Worm (Caenorhabditis elegans): ENCODE data around the gene F45D11.11.
"Not testable (repeated sequence)": the region's sequence is repeated elsewhere in the genome, so short reads cannot be mapped to it uniquely, and the experiment has no call there.

The F45D11.11 gene

ce11 chrII:973999-974398, 22.0 kb downstream of the F45D11.11 start, which contains the start of gene fbxc-14:
fbxc-14 (plus strand) TSS chrII:974299.
- no peak for TF ChIP-seq elt-3 (tag; optimal IDR thresholded peaks at IDR 0.05)
- TF ChIP-seq nhr-77 (tag; optimal IDR thresholded peaks at IDR 0.05), result no peak
- no peak for TF ChIP-seq unc-39 (tag; optimal IDR thresholded peaks at IDR 0.05)
- no peak for TF ChIP-seq nhr-28 (tag; optimal IDR thresholded peaks at IDR 0.05)
- no peak for TF ChIP-seq nfya-1 (tag; optimal IDR thresholded peaks at IDR 0.05; ENCODE audit: insufficient read depth)
- TF ChIP-seq nhr-23 (tag; optimal IDR thresholded peaks at IDR 0.05), result no peak
- TF ChIP-seq skn-1 (tag; optimal IDR thresholded peaks at IDR 0.05), result no peak
- no peak for TF ChIP-seq tbx-2 (tag; optimal IDR thresholded peaks at IDR 0.05)

- TF ChIP-seq nhr-76 (tag; optimal IDR thresholded peaks at IDR 0.05) (no peak), ceh-16 (tag; optimal IDR thresholded peaks at IDR 0.05) (no peak), ceh-82 (tag; optimal IDR thresholded peaks at IDR 0.05) (no peak), lin-39 (tag; optimal IDR thresholded peaks at IDR 0.05) (no peak), R02D3.7 (tag; optimal IDR thresholded peaks at IDR 0.05) (no peak), mdl-1 (tag; optimal IDR thresholded peaks at IDR 0.05) (no peak), sea-2 (GFP tag; optimal IDR thresholded peaks at IDR 0.05) (no peak), skn-1 (tag; optimal IDR thresholded peaks at IDR 0.05) (no peak)
Observed at ce11 chrII:972850-973249, 23.2 kb downstream of the F45D11.11 start, which contains the start of gene C32B5.15. C32B5.15 (minus strand) TSS chrII:972950.

DNA sequence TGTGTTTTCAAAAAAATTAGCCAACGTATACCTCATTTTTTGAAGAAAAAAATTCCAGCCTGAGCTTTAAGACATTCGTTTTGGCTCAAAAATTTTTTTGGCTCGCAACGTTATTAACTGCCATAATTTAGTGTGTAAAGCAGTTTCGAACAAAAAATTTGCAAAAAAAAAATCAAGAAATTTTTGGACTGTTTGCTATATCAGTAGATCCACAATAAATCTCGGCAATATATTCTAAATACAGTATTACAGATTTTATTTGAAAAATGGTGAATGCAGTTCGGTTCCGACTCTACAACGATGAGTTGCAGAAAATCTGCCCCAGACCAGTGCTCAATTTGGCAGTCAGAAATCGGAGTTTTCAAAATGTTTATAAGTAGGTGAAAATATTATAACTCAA, 27.9 kb downstream of the F45D11.11 start, which contains the start of gene C32B5.6:
TSS of gene C32B5.6 (plus strand) at position 301 of the 400 bp plus-strand sequence.
- TF ChIP-seq nhr-43 (tag; optimal IDR thresholded peaks at IDR 0.05; ENCODE audit: poor library complexity, severe bottlenecking); ztf-11 (tag; optimal IDR thresholded peaks at IDR 0.05); ztf-4 (tag; optimal IDR thresholded peaks at IDR 0.05): not testable (repeated sequence)

DNA sequence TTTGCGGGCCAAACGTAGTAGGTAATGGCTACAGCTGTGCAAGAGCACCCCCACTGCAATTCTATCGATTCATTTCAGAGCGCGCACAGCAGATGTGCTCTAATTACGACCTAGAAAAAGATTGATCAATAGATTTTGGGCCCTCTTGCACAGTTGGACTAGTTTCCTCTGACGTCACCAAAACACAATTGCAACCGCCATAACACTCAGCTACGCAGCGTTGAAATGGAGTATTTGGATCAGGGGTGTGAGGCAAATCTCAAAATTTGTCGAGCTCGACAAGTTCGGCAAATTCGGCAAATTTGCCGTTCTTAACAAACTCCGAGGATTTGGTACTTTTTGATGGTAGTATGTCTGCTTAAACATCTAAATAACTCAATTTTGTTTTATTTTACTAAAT, 29.1 kb downstream of the F45D11.11 start, which contains the start of gene fbxc-18:
TSS of gene fbxc-18 (minus strand) at position 101 of the 400 bp plus-strand sequence.
- not testable (repeated sequence) for TF ChIP-seq eor-1, elt-3, elt-2 (tag; optimal IDR thresholded peaks at IDR 0.05)

DNA sequence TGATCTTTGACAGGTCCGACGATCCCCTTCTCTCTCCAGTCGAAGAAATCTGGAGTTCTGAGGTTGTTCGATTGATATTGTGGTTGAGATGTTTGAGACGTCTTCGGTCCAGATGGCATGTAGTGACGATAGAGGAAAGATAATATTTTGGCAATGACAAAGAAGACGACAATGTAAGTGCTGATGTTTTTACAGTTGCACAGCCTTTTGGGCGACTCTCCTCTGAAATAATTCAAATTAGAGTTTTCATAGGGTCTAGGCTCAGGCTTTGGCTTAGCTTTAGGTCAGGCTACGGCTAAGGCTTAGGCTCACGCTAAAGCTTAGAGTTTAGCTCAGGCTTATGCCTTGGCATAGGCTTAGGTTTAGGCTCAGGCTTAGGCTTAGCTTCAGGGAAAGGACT, 34.1 kb downstream of the F45D11.11 start, which contains the start of gene C32B5.13:
TSS of gene C32B5.13 (minus strand) at position 101 of the 400 bp plus-strand sequence.
- TF ChIP-seq nhr-23 (tag; optimal IDR thresholded peaks at IDR 0.05), result no peak
- TF ChIP-seq aly-2 (tag; optimal IDR thresholded peaks at IDR 0.05), result no peak
- no peak for TF ChIP-seq nfya-1 (tag; optimal IDR thresholded peaks at IDR 0.05; ENCODE audit: insufficient read depth)
- no peak for TF ChIP-seq jun-1 (tag; optimal IDR thresholded peaks at IDR 0.05)
- no peak for TF ChIP-seq pha-4 (tag; optimal IDR thresholded peaks at IDR 0.05)
- no peak for TF ChIP-seq nhr-25 (tag; optimal IDR thresholded peaks at IDR 0.05)
- TF ChIP-seq nhr-67 (tag; optimal IDR thresholded peaks at IDR 0.05), result no peak
- no peak for TF ChIP-seq ceh-82 (tag; optimal IDR thresholded peaks at IDR 0.05)
- no peak for TF ChIP-seq hmg-11 (tag; optimal IDR thresholded peaks at IDR 0.05)
- TF ChIP-seq ztf-4 (tag; optimal IDR thresholded peaks at IDR 0.05), result no peak
- TF ChIP-seq ama-1 (optimal IDR thresholded peaks at IDR 0.05), result no peak
- TF ChIP-seq nhr-237 (tag; optimal IDR thresholded peaks at IDR 0.05), result no peak
- TF ChIP-seq elt-1 (tag; optimal IDR thresholded peaks at IDR 0.05), result no peak
- TF ChIP-seq nhr-43 (tag; optimal IDR thresholded peaks at IDR 0.05; ENCODE audit: poor library complexity, severe bottlenecking), result no peak
- no peak for TF ChIP-seq fos-1 (tag; optimal IDR thresholded peaks at IDR 0.05)
- TF ChIP-seq egl-27 (tag; optimal IDR thresholded peaks at IDR 0.05), result no peak
- no peak for TF ChIP-seq R02D3.7 (tag; optimal IDR thresholded peaks at IDR 0.05)
- no peak for TF ChIP-seq tbx-2 (tag; optimal IDR thresholded peaks at IDR 0.05)
- no peak for TF ChIP-seq nhr-77 (tag; optimal IDR thresholded peaks at IDR 0.05)

DNA sequence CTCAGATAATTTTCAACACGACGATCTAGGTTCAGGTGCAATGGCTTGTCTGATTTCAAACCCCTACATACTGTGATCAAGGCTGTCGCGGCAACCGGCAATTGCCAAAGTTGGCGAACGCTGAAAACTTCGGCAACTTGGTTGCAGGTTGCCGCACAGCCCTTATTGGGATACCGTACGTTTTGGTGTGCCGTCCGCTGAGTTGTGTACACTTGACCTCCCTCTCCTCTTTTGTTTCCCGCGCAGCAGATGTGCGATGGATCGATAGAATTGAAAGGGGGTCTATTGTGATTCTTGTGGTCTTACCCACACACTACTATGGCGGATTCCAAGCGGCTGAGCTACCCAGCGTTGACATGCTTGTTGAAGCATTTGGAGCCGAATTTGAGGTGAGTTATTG, 35.8 kb downstream of the F45D11.11 start, which contains the start of the genes C32B5.18 and C32B5.7:
TSS of gene C32B5.18 (plus strand) at position 301 of the 400 bp plus-strand sequence.
TSS of gene C32B5.7 (plus strand) at position 311 of the 400 bp plus-strand sequence.
- TF ChIP-seq skn-1 (tag; optimal IDR thresholded peaks at IDR 0.05), result no peak
- TF ChIP-seq elt-1 (tag; optimal IDR thresholded peaks at IDR 0.05), result no peak
- no peak for TF ChIP-seq mml-1 (tag; optimal IDR thresholded peaks at IDR 0.05)
- TF ChIP-seq hmg-11 (tag; optimal IDR thresholded peaks at IDR 0.05), result no peak
- no peak for TF ChIP-seq nhr-28 (tag; optimal IDR thresholded peaks at IDR 0.05)
- no peak for TF ChIP-seq nhr-237 (tag; optimal IDR thresholded peaks at IDR 0.05)
- TF ChIP-seq ceh-16 (tag; optimal IDR thresholded peaks at IDR 0.05), result no peak
- TF ChIP-seq ceh-28 (tag; optimal IDR thresholded peaks at IDR 0.05), result no peak
- no peak for TF ChIP-seq nhr-77 (tag; optimal IDR thresholded peaks at IDR 0.05)
- no peak for TF ChIP-seq ztf-11 (tag; optimal IDR thresholded peaks at IDR 0.05)
- no peak for TF ChIP-seq unc-39 (tag; optimal IDR thresholded peaks at IDR 0.05)
- no peak for TF ChIP-seq aly-2 (tag; optimal IDR thresholded peaks at IDR 0.05)

Measured in whole organism, L3 larva.